Fruit fly (Drosophila melanogaster) whole organism, prepupa: ENCODE measurements around the gene CG10516.

Experiments
- Blimp-1 ChIP-seq: fragments of 200-800 bp; sonication (Bioruptor generic); optimal IDR thresholded peaks from 3 replicates; lab custom pipeline; 2017; ENCODE audit warnings: missing biosample characterization, missing genetic modification characterization, mild to moderate bottlenecking, moderate library complexity, missing genetic modification reagents
- CG10631 ChIP-seq: fragments of 200-800 bp; sonication (Bioruptor generic); optimal IDR thresholded peaks from 2 replicates; lab custom pipeline; 2016; ENCODE audit warnings: missing biosample characterization, missing genetic modification characterization
- CG10669 ChIP-seq: fragments of 200-800 bp; sonication (Bioruptor generic); optimal IDR thresholded peaks from 3 replicates; lab custom pipeline; 2018; ENCODE audit warnings: missing biosample characterization, mild to moderate bottlenecking, missing genetic modification characterization, moderate library complexity
- CG11294 ChIP-seq: fragments of 200-800 bp; sonication (Bioruptor generic); IDR thresholded peaks from 2 replicates; pipeline ENCODE4 v1.3.6; 2022; ENCODE audit warnings: missing biosample characterization, missing genetic modification characterization
- CG11902 ChIP-seq: fragments of 200-800 bp; sonication (Bioruptor generic); optimal IDR thresholded peaks from 3 replicates; lab custom pipeline; 2016; ENCODE audit warnings: missing biosample characterization, missing genetic modification characterization
- CG1621 ChIP-seq: fragments of 200-800 bp; sonication (Bioruptor generic); optimal IDR thresholded peaks from 3 replicates; lab custom pipeline; 2018; ENCODE audit warnings: missing biosample characterization, mild to moderate bottlenecking, missing genetic modification characterization
- CG16779 ChIP-seq: fragments of 200-800 bp; sonication (Bioruptor generic); optimal IDR thresholded peaks from 3 replicates; lab custom pipeline; 2017; ENCODE audit warnings: missing biosample characterization, mild to moderate bottlenecking, missing genetic modification characterization
- CG3032 ChIP-seq: fragments of 200-800 bp; optimal IDR thresholded peaks from 2 replicates; lab custom pipeline; 2019; ENCODE audit warnings: missing biosample characterization, mild to moderate bottlenecking, missing genetic modification characterization, moderate library complexity
- CG32006 ChIP-seq: fragments of 200-800 bp; sonication (Bioruptor generic); optimal IDR thresholded peaks from 3 replicates; lab custom pipeline; 2017; ENCODE audit warnings: missing biosample characterization, mild to moderate bottlenecking, missing genetic modification characterization
- CG34406 ChIP-seq: fragments of 200-800 bp; sonication (Bioruptor generic); optimal IDR thresholded peaks from 3 replicates; lab custom pipeline; 2016; ENCODE audit warnings: missing biosample characterization, missing genetic modification characterization
- CG4318 ChIP-seq: fragments of 200-800 bp; sonication (Bioruptor generic); optimal IDR thresholded peaks from 3 replicates; lab custom pipeline; 2017; ENCODE audit warnings: missing biosample characterization, mild to moderate bottlenecking, missing genetic modification characterization
- CG6163 ChIP-seq: fragments of 200-800 bp; sonication (Bioruptor generic); IDR thresholded peaks from 3 replicates; pipeline ENCODE4 v1.3.6; 2022; ENCODE audit warnings: missing biosample characterization, missing genetic modification characterization
- CG6276 ChIP-seq: fragments of 200-800 bp; sonication (Bioruptor generic); optimal IDR thresholded peaks from 2 replicates; lab custom pipeline; 2017; ENCODE audit warnings: missing biosample characterization, mild to moderate bottlenecking, missing genetic modification characterization
- CG6792 ChIP-seq: fragments of 200-800 bp; sonication (Bioruptor generic); optimal IDR thresholded peaks from 3 replicates; lab custom pipeline; 2016; ENCODE audit warnings: missing biosample characterization, missing genetic modification characterization
- CG6808 ChIP-seq: fragments of 200-800 bp; sonication (Bioruptor generic); optimal IDR thresholded peaks from 3 replicates; lab custom pipeline; 2017; ENCODE audit warnings: missing biosample characterization, missing genetic modification characterization, mild to moderate bottlenecking, moderate library complexity, missing genetic modification reagents
- CG6854 ChIP-seq: fragments of 200-800 bp; sonication (Bioruptor generic); optimal IDR thresholded peaks from 2 replicates; lab custom pipeline; 2017; ENCODE audit warnings: missing biosample characterization, mild to moderate bottlenecking, missing genetic modification characterization
- CG7368 ChIP-seq: fragments of 200-800 bp; sonication (Bioruptor generic); optimal IDR thresholded peaks from 3 replicates; lab custom pipeline; 2016; ENCODE audit warnings: missing biosample characterization, missing genetic modification characterization
- CG8119 ChIP-seq: fragments of 200-800 bp; sonication (Bioruptor generic); IDR thresholded peaks from 3 replicates; pipeline ENCODE4 v1.3.6; 2022; ENCODE audit warnings: missing biosample characterization, missing genetic modification characterization
- CG8632 ChIP-seq: fragments of 200-800 bp; sonication (Bioruptor generic); optimal IDR thresholded peaks from 3 replicates; lab custom pipeline; 2016; ENCODE audit warnings: missing biosample characterization, missing genetic modification characterization
- CG9139 ChIP-seq: fragments of 200-800 bp; sonication (Bioruptor generic); optimal IDR thresholded peaks from 3 replicates; lab custom pipeline; 2017; ENCODE audit warnings: missing biosample characterization, mild to moderate bottlenecking, missing genetic modification characterization
- Eip75B ChIP-seq: fragments of 200-800 bp; sonication (Bioruptor generic); optimal IDR thresholded peaks from 3 replicates; lab custom pipeline; 2016; ENCODE audit warnings: missing biosample characterization, missing genetic modification characterization
- Eip78C ChIP-seq: fragments of 200-800 bp; sonication (Bioruptor generic); peaks from one replicate; lab custom pipeline; 2016; ENCODE audit warnings: missing biosample characterization, missing genetic modification characterization
- Eip93F ChIP-seq: fragments of 200-800 bp; sonication (Bioruptor generic); optimal IDR thresholded peaks from 2 replicates; lab custom pipeline; 2016; ENCODE audit warnings: missing biosample characterization, mild to moderate bottlenecking, missing genetic modification characterization
- Ets96B ChIP-seq: fragments of 200-800 bp; optimal IDR thresholded peaks from 2 replicates; lab custom pipeline; 2019; ENCODE audit warnings: missing biosample characterization, mild to moderate bottlenecking, missing genetic modification characterization, moderate library complexity
- Gug ChIP-seq: fragments of 200-800 bp; sonication (Bioruptor generic); IDR thresholded peaks from 2 replicates; pipeline ENCODE4 v1.3.6; 2022; ENCODE audit warnings: missing biosample characterization, missing genetic modification characterization
- Hr38 ChIP-seq: sonication (Bioruptor generic); optimal IDR thresholded peaks from 2 replicates; lab custom pipeline; 2016; ENCODE audit warnings: missing biosample characterization, missing genetic modification characterization
- Hr4 ChIP-seq: fragments of 200-800 bp; sonication (Bioruptor generic); optimal IDR thresholded peaks from 3 replicates; lab custom pipeline; 2016; ENCODE audit warnings: missing biosample characterization, missing genetic modification characterization
- Lpt ChIP-seq: fragments of 200-800 bp; sonication (Bioruptor generic); optimal IDR thresholded peaks from 3 replicates; lab custom pipeline; 2016; ENCODE audit warnings: missing biosample characterization, missing genetic modification characterization
- Met ChIP-seq: fragments of 200-800 bp; sonication (Bioruptor generic); optimal IDR thresholded peaks from 3 replicates; lab custom pipeline; 2016; ENCODE audit warnings: missing biosample characterization, missing genetic modification characterization
- OdsH ChIP-seq: fragments of 200-800 bp; sonication (Bioruptor generic); optimal IDR thresholded peaks from 3 replicates; lab custom pipeline; 2016; ENCODE audit warnings: missing biosample characterization, missing genetic modification characterization
- Smox ChIP-seq: fragments of 200-800 bp; sonication (Bioruptor generic); optimal IDR thresholded peaks from 3 replicates; lab custom pipeline; 2016; ENCODE audit warnings: missing biosample characterization, missing genetic modification characterization
- Sox102F ChIP-seq: fragments of 200-800 bp; sonication (Bioruptor generic); optimal IDR thresholded peaks from 2 replicates; lab custom pipeline; 2016; ENCODE audit warnings: missing biosample characterization, mild to moderate bottlenecking, missing genetic modification characterization
- Sox14 ChIP-seq: fragments of 200-800 bp; sonication (Bioruptor generic); optimal IDR thresholded peaks from 3 replicates; lab custom pipeline; 2016; ENCODE audit warnings: missing biosample characterization, missing genetic modification characterization
- Sox15 ChIP-seq: fragments of 200-800 bp; sonication (Bioruptor generic); optimal IDR thresholded peaks from 3 replicates; lab custom pipeline; 2016; ENCODE audit warnings: missing biosample characterization, missing genetic modification characterization
- achi ChIP-seq: fragments of 200-800 bp; sonication (Bioruptor generic); optimal IDR thresholded peaks from 3 replicates; lab custom pipeline; 2016; ENCODE audit warnings: missing biosample characterization, missing genetic modification characterization
- cyc ChIP-seq: fragments of 200-800 bp; sonication (Bioruptor generic); optimal IDR thresholded peaks from 3 replicates; lab custom pipeline; 2016; ENCODE audit warnings: missing biosample characterization, missing genetic modification characterization
- dac ChIP-seq: fragments of 200-800 bp; sonication (Bioruptor generic); optimal IDR thresholded peaks from 2 replicates; lab custom pipeline; 2017; ENCODE audit warnings: missing biosample characterization, mild to moderate bottlenecking, missing genetic modification characterization
- dsx ChIP-seq: fragments of 200-800 bp; optimal IDR thresholded peaks from 3 replicates; lab custom pipeline; 2019; ENCODE audit warnings: missing biosample characterization, mild to moderate bottlenecking, missing genetic modification characterization, moderate library complexity; ENCODE audit not compliant: poor library complexity, severe bottlenecking
- esn ChIP-seq: fragments of 200-800 bp; sonication (Bioruptor generic); optimal IDR thresholded peaks from 2 replicates; lab custom pipeline; 2016; ENCODE audit warnings: missing biosample characterization, mild to moderate bottlenecking, missing genetic modification characterization, moderate library complexity
- fd59A ChIP-seq: fragments of 200-800 bp; sonication (Bioruptor generic); optimal IDR thresholded peaks from 2 replicates; lab custom pipeline; 2017; ENCODE audit warnings: missing biosample characterization, mild to moderate bottlenecking, missing genetic modification characterization, missing genetic modification reagents
- fd85E ChIP-seq: fragments of 200-800 bp; sonication (Bioruptor generic); optimal IDR thresholded peaks from 3 replicates; lab custom pipeline; 2016; ENCODE audit warnings: missing biosample characterization, missing genetic modification characterization
- fkh ChIP-seq: fragments of 200-800 bp; sonication (Bioruptor generic); optimal IDR thresholded peaks from 3 replicates; lab custom pipeline; 2017; ENCODE audit warnings: missing biosample characterization, mild to moderate bottlenecking, missing genetic modification characterization, moderate library complexity
- lz ChIP-seq: fragments of 200-800 bp; sonication (Bioruptor generic); optimal IDR thresholded peaks from 3 replicates; lab custom pipeline; 2016; ENCODE audit warnings: missing biosample characterization, missing genetic modification characterization
- net ChIP-seq: fragments of 200-800 bp; sonication (Bioruptor generic); optimal IDR thresholded peaks from 3 replicates; lab custom pipeline; 2016; ENCODE audit warnings: missing biosample characterization, missing genetic modification characterization
- pdm3 ChIP-seq: fragments of 200-800 bp; sonication (Bioruptor generic); optimal IDR thresholded peaks from 3 replicates; lab custom pipeline; 2016; ENCODE audit warnings: missing biosample characterization, missing genetic modification characterization
- spab ChIP-seq: fragments of 200-800 bp; sonication (Bioruptor generic); optimal IDR thresholded peaks from 2 replicates; lab custom pipeline; 2017; ENCODE audit warnings: missing biosample characterization, mild to moderate bottlenecking, missing genetic modification characterization, missing genetic modification reagents
- ss ChIP-seq, 2 experiments: fragments of 200-800 bp; sonication (Bioruptor generic); optimal IDR thresholded peaks; 2 replicates in 1 of 2; 3 replicates in 1 of 2; lab custom pipeline; 2017 to 2018; ENCODE audit warnings: mild to moderate bottlenecking in 2 of 2, missing biosample characterization in 2 of 2, missing genetic modification characterization in 2 of 2, moderate library complexity in 1 of 2
- topi ChIP-seq: fragments of 200-800 bp; sonication (Bioruptor generic); optimal IDR thresholded peaks from 3 replicates; lab custom pipeline; 2016; ENCODE audit warnings: missing biosample characterization, missing genetic modification characterization
- vri ChIP-seq: fragments of 200-800 bp; sonication (Bioruptor generic); optimal IDR thresholded peaks from 3 replicates; lab custom pipeline; 2016; ENCODE audit warnings: missing biosample characterization, mild to moderate bottlenecking, missing genetic modification characterization

Gene CG10516

dm6 chr3L:15976758-15977157, 8.8 kb downstream of the CG10516 start, which contains the start of gene CG17029:
Gene CG17029 (plus strand): TSS chr3L:15976870.
- TF ChIP-seq vri (no peak), Met (GFP tag; lab: Kevin White, UChicago) (no peak), Smox (no peak), fd59A (GFP tag; lab: Kevin White, UChicago) (no peak), CG16779 (peak; percentile 6), CG7368 (GFP tag; lab: Kevin White, UChicago) (no peak), Eip78C (GFP tag; lab: Kevin White, UChicago) (peak; percentile 14)

DNA sequence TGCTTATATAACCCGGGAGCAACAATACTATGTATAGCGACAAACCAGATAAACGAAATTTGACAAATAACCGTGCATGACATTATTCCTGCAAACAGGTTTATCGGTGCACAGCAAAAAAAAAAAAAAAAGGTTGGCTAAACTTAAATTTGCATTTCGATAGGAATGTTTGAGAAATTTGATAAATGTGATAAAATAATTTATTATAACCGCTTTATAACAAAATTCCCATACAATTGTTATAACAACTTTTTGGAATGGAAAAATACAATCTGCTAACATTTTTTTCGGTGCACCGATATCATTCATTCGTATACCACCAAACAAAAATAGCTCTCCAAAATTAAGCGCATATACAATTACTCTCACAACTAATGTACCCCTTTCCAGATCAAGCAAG, 9.6 kb downstream of the CG10516 start:
- TF ChIP-seq topi (GFP tag; lab: Kevin White, UChicago) (peak; percentile 77), OdsH (GFP tag; lab: Kevin White, UChicago) (no peak), lz (GFP tag; lab: Kevin White, UChicago) (peak; percentile 41), CG8119 (peak; percentile 54; the same call in 2 of the 3 replicates), fd85E (GFP tag; lab: Kevin White, UChicago) (no peak), CG34406 (GFP tag; lab: Kevin White, UChicago) (peak; percentile 27), Smox (peak; percentile 70), CG11294 (GFP tag; lab: Robert Waterston, UW) (peak; percentile 32; the same call in 1 of the 2 replicates), dac (no peak), Ets96B (tag; lab: Kevin White, UChicago) (no peak), CG9139 (GFP tag; lab: Kevin White, UChicago) (no peak), net (GFP tag; lab: Kevin White, UChicago) (peak; percentile 32), Lpt (peak; percentile 24), CG1621 (tag; lab: Kevin White, UChicago) (no peak), Eip93F (GFP tag; lab: Kevin White, UChicago) (no peak), esn (GFP tag; lab: Kevin White, UChicago) (peak; percentile 74), CG6276 (peak; percentile 46), Hr38 (no peak), Sox15 (GFP tag; lab: Kevin White, UChicago) (no peak), dsx (GFP tag; lab: Kevin White, UChicago) (no peak), CG10631 (GFP tag; lab: Kevin White, UChicago) (no peak), fkh (no peak), CG6854 (GFP tag; lab: Kevin White, UChicago) (no peak), CG6792 (peak; percentile 44), CG7368 (GFP tag; lab: Kevin White, UChicago) (no peak), Sox14 (peak; percentile 43), spab (GFP tag; lab: Kevin White, UChicago) (no peak), cyc (GFP tag; lab: Kevin White, UChicago) (peak; percentile 66), CG16779 (no peak), pdm3 (GFP tag; lab: Kevin White, UChicago) (peak; percentile 47), fd59A (GFP tag; lab: Kevin White, UChicago) (no peak), CG10669 (GFP tag; lab: Kevin White, UChicago) (no peak), vri (peak; percentile 90), CG11902 (GFP tag; lab: Kevin White, UChicago) (peak; percentile 18), CG32006 (GFP tag; lab: Kevin White, UChicago) (no peak), achi (peak; percentile 46), Sox102F (GFP tag; lab: Kevin White, UChicago) (peak; percentile 49), CG4318 (no peak), CG6163 (GFP tag; lab: Robert Waterston, UW) (peak; percentile 70), Gug (GFP tag; lab: Robert Waterston, UW) (peak; percentile 71), CG8632 (GFP tag; lab: Kevin White, UChicago) (peak; percentile 40), CG6808 (GFP tag; lab: Kevin White, UChicago) (no peak), ss (GFP tag; optimal IDR thresholded peaks at IDR 0.05; lab: Kevin White, UChicago) (no peak), Met (GFP tag; lab: Kevin White, UChicago) (no peak), Hr4 (no peak), Eip75B (GFP tag; lab: Kevin White, UChicago) (no peak), CG3032 (tag; lab: Kevin White, UChicago) (no peak), Blimp-1 (no peak)
